Fruit fly (Drosophila melanogaster) whole organism, embryonic: Measurements from ENCODE around the gene CG10147.
A peak's percentile ranks its signal among the peaks of the same experiment; 100 is the strongest.

Experiments
- Atf3 ChIP-seq: fragments of 200-800 bp; sonication (Bioruptor generic); optimal IDR thresholded peaks from 3 replicates; lab custom pipeline; 2016; ENCODE audit warnings: missing biosample characterization, missing genetic modification characterization
- C15 ChIP-seq: fragments of 200-800 bp; sonication (Bioruptor generic); IDR thresholded peaks from 3 replicates; pipeline ENCODE4 v1.3.6; 2022; ENCODE audit warnings: missing biosample characterization, missing genetic modification characterization
- CG11504 ChIP-seq: fragments of 200-800 bp; sonication (Bioruptor generic); optimal IDR thresholded peaks from 3 replicates; lab custom pipeline; 2019; ENCODE audit warnings: missing biosample characterization, mild to moderate bottlenecking, missing genetic modification characterization, moderate library complexity
- CG11696 ChIP-seq: fragments of 200-800 bp; sonication (Bioruptor generic); IDR thresholded peaks from 2 replicates; pipeline ENCODE4 v1.3.6; 2022; ENCODE audit warnings: missing biosample characterization, missing genetic modification characterization
- CG12155 ChIP-seq: fragments of 200-800 bp; sonication (Bioruptor generic); optimal IDR thresholded peaks from 3 replicates; lab custom pipeline; 2016; ENCODE audit warnings: missing biosample characterization, missing genetic modification characterization
- CG14441 ChIP-seq: fragments of 200-800 bp; sonication (Bioruptor generic); IDR thresholded peaks from 2 replicates; pipeline ENCODE4 v1.3.6; 2022; ENCODE audit warnings: missing biosample characterization, missing genetic modification characterization
- CG14965 ChIP-seq: fragments of 200-800 bp; sonication (Bioruptor generic); optimal IDR thresholded peaks from 2 replicates; lab custom pipeline; 2016; ENCODE audit warnings: missing biosample characterization, missing genetic modification characterization, borderline replicate concordance
- CG1602 ChIP-seq: fragments of 200-800 bp; sonication (Bioruptor generic); optimal IDR thresholded peaks from 3 replicates; lab custom pipeline; 2016; ENCODE audit warnings: missing biosample characterization, missing genetic modification characterization
- CG16779 ChIP-seq: fragments of 200-800 bp; sonication (Bioruptor generic); IDR thresholded peaks from 2 replicates; pipeline ENCODE4 v1.3.6; 2022; ENCODE audit warnings: missing biosample characterization, missing genetic modification characterization
- CG16863 ChIP-seq: fragments of 200-800 bp; sonication (Bioruptor generic); optimal IDR thresholded peaks from 3 replicates; lab custom pipeline; 2016; ENCODE audit warnings: missing biosample characterization, missing genetic modification characterization
- CG17612 ChIP-seq: fragments of 200-800 bp; sonication (Bioruptor generic); IDR thresholded peaks from 2 replicates; pipeline ENCODE4 v1.3.6; 2022; ENCODE audit warnings: missing biosample characterization, missing genetic modification characterization
- CG1832 ChIP-seq: fragments of 200-800 bp; sonication (Bioruptor generic); optimal IDR thresholded peaks from 2 replicates; lab custom pipeline; 2017; ENCODE audit warnings: missing biosample characterization, mild to moderate bottlenecking, missing genetic modification characterization, inconsistent platforms
- CG18764 ChIP-seq: fragments of 200-800 bp; sonication (Bioruptor generic); optimal IDR thresholded peaks from 3 replicates; lab custom pipeline; 2016; ENCODE audit warnings: missing biosample characterization, missing genetic modification characterization
- CG2120 ChIP-seq: fragments of 200-800 bp; sonication (Bioruptor generic); optimal IDR thresholded peaks from 3 replicates; lab custom pipeline; 2016; ENCODE audit warnings: missing biosample characterization, missing genetic modification characterization
- CG2712 ChIP-seq: fragments of 200-800 bp; optimal IDR thresholded peaks from 3 replicates; lab custom pipeline; 2019; ENCODE audit warnings: missing biosample characterization, mild to moderate bottlenecking, missing genetic modification characterization, moderate library complexity
- CG3407 ChIP-seq: fragments of 200-800 bp; sonication (Bioruptor generic); optimal IDR thresholded peaks from 2 replicates; lab custom pipeline; 2018; ENCODE audit warnings: missing biosample characterization, mild to moderate bottlenecking, missing genetic modification characterization
- CG3847 ChIP-seq: fragments of 200-800 bp; sonication (Bioruptor generic); IDR thresholded peaks from 2 replicates; pipeline ENCODE4 v1.3.6; 2022; ENCODE audit warnings: missing biosample characterization, missing genetic modification characterization
- CG4730 ChIP-seq: fragments of 200-800 bp; sonication (Bioruptor generic); IDR thresholded peaks from 2 replicates; pipeline ENCODE4 v1.3.6; 2022; ENCODE audit warnings: missing biosample characterization, missing genetic modification characterization
- CG6654 ChIP-seq: fragments of 200-800 bp; sonication (Bioruptor generic); optimal IDR thresholded peaks from 2 replicates; lab custom pipeline; 2017; ENCODE audit warnings: missing biosample characterization, mild to moderate bottlenecking, missing genetic modification characterization
- CG6813 ChIP-seq: fragments of 200-800 bp; sonication (Bioruptor generic); optimal IDR thresholded peaks from 2 replicates; lab custom pipeline; 2017; ENCODE audit warnings: missing biosample characterization, missing genetic modification characterization, mild to moderate bottlenecking, moderate library complexity, missing genetic modification reagents
- CG6854 ChIP-seq: fragments of 200-800 bp; sonication (Bioruptor generic); optimal IDR thresholded peaks from 3 replicates; lab custom pipeline; 2017; ENCODE audit warnings: missing biosample characterization, mild to moderate bottlenecking, missing genetic modification characterization
- CG7357 ChIP-seq: fragments of 200-800 bp; sonication (Bioruptor generic); IDR thresholded peaks from 3 replicates; pipeline ENCODE4 v1.3.6; 2022; ENCODE audit warnings: missing biosample characterization, missing genetic modification characterization
- CG7963 ChIP-seq: fragments of 200-800 bp; sonication (Bioruptor generic); IDR thresholded peaks from 3 replicates; pipeline ENCODE4 v1.3.6; 2022; ENCODE audit warnings: missing biosample characterization, missing genetic modification characterization; ENCODE audit not compliant: partially characterized antibody
- CG8290 ChIP-seq, 3 experiments: fragments of 200-800 bp; sonication (Bioruptor generic); optimal IDR thresholded peaks; 2 replicates each; lab custom pipeline; 2016 to 2019; ENCODE audit warnings: missing biosample characterization in 3 of 3, missing genetic modification characterization in 3 of 3, mild to moderate bottlenecking in 2 of 3, moderate library complexity in 1 of 3
- CG8388 ChIP-seq: fragments of 200-800 bp; sonication (Bioruptor generic); optimal IDR thresholded peaks from 2 replicates; lab custom pipeline; 2019; ENCODE audit warnings: missing biosample characterization, mild to moderate bottlenecking, missing genetic modification characterization, moderate library complexity
- CG9609 ChIP-seq: fragments of 200-800 bp; sonication (Bioruptor generic); optimal IDR thresholded peaks from 3 replicates; lab custom pipeline; 2016; ENCODE audit warnings: missing biosample characterization, missing genetic modification characterization
- D19A ChIP-seq: fragments of 200-800 bp; optimal IDR thresholded peaks from 3 replicates; lab custom pipeline; 2019; ENCODE audit warnings: missing biosample characterization, mild to moderate bottlenecking, missing genetic modification characterization, moderate library complexity
- Dad ChIP-seq: fragments of 200-800 bp; sonication (Bioruptor generic); optimal IDR thresholded peaks from 3 replicates; lab custom pipeline; 2016; ENCODE audit warnings: missing biosample characterization, missing genetic modification characterization
- Doc3 ChIP-seq: fragments of 200-800 bp; sonication (Bioruptor generic); IDR thresholded peaks from 3 replicates; pipeline ENCODE4 v1.3.6; 2022; ENCODE audit warnings: missing biosample characterization, missing genetic modification characterization; ENCODE audit not compliant: partially characterized antibody
- H2.0 ChIP-seq: fragments of 200-800 bp; sonication (Bioruptor generic); IDR thresholded peaks from 2 replicates; pipeline ENCODE4 v1.3.6; 2022; ENCODE audit warnings: missing biosample characterization, missing genetic modification characterization
- HLH3B ChIP-seq: fragments of 200-800 bp; sonication (Bioruptor generic); IDR thresholded peaks from 2 replicates; pipeline ENCODE4 v1.3.6; 2022; ENCODE audit warnings: missing biosample characterization, missing genetic modification characterization
- Six4 ChIP-seq: fragments of 200-800 bp; sonication (Bioruptor generic); optimal IDR thresholded peaks from 2 replicates; lab custom pipeline; 2016; ENCODE audit warnings: missing biosample characterization, missing genetic modification characterization
- al ChIP-seq: fragments of 200-800 bp; sonication (Bioruptor generic); IDR thresholded peaks from 2 replicates; pipeline ENCODE4 v1.3.6; 2022; ENCODE audit warnings: missing biosample characterization, missing genetic modification characterization
- amos ChIP-seq: fragments of 200-800 bp; sonication (Bioruptor generic); IDR thresholded peaks from 2 replicates; pipeline ENCODE4 v1.3.6; 2022; ENCODE audit warnings: missing biosample characterization, missing genetic modification characterization; ENCODE audit not compliant: partially characterized antibody
- az2 ChIP-seq: fragments of 200-800 bp; sonication (Bioruptor generic); optimal IDR thresholded peaks from 3 replicates; lab custom pipeline; 2016; ENCODE audit warnings: missing biosample characterization, missing genetic modification characterization
- danr ChIP-seq: fragments of 200-800 bp; sonication (Bioruptor generic); IDR thresholded peaks from 2 replicates; pipeline ENCODE4 v1.3.6; 2022; ENCODE audit warnings: missing biosample characterization, missing genetic modification characterization
- dysf ChIP-seq: fragments of 200-800 bp; sonication (Bioruptor generic); IDR thresholded peaks from 3 replicates; pipeline ENCODE4 v1.3.6; 2022; ENCODE audit warnings: missing biosample characterization, missing genetic modification characterization
- esg ChIP-seq: fragments of 200-800 bp; sonication (Bioruptor generic); conservative IDR thresholded peaks from 2 replicates; pipeline ENCODE4 v1.3.6; 2022; ENCODE audit warnings: missing biosample characterization, missing genetic modification characterization
- fru ChIP-seq: fragments of >200 bp; optimal IDR thresholded peaks from 2 replicates; lab custom pipeline; 2017
- gem ChIP-seq: fragments of 200-800 bp; sonication (Bioruptor generic); optimal IDR thresholded peaks from 2 replicates; lab custom pipeline; 2019; ENCODE audit warnings: missing biosample characterization, mild to moderate bottlenecking, missing genetic modification characterization, moderate library complexity
- grn ChIP-seq: fragments of 200-800 bp; sonication (Bioruptor generic); optimal IDR thresholded peaks from 3 replicates; lab custom pipeline; 2017; ENCODE audit warnings: missing biosample characterization, missing genetic modification characterization
- insv ChIP-seq, 2 experiments: fragments of 200-800 bp; sonication (Bioruptor generic); optimal IDR thresholded peaks; 3 replicates each; lab custom pipeline; 2016 to 2018; ENCODE audit warnings: missing biosample characterization in 2 of 2, missing genetic modification characterization in 2 of 2
- lab ChIP-seq: fragments of 200-800 bp; sonication (Bioruptor generic); optimal IDR thresholded peaks from 3 replicates; lab custom pipeline; 2017; ENCODE audit warnings: missing biosample characterization, missing genetic modification characterization, mild to moderate bottlenecking, moderate library complexity, missing genetic modification reagents
- mirr ChIP-seq: fragments of 200-800 bp; sonication (Bioruptor generic); optimal IDR thresholded peaks from 3 replicates; lab custom pipeline; 2018; ENCODE audit warnings: missing biosample characterization, mild to moderate bottlenecking, missing genetic modification characterization
- otp ChIP-seq: fragments of 200-800 bp; sonication (Bioruptor generic); IDR thresholded peaks from 3 replicates; pipeline ENCODE4, ENCODE4 v1.3.6; 2022; ENCODE audit warnings: missing biosample characterization, missing genetic modification characterization
- pros ChIP-seq: fragments of 200-800 bp; sonication (Bioruptor generic); optimal IDR thresholded peaks from 3 replicates; lab custom pipeline; 2019; ENCODE audit warnings: missing biosample characterization, mild to moderate bottlenecking, missing genetic modification characterization, moderate library complexity
- pzg ChIP-seq: fragments of 200-800 bp; sonication (Bioruptor generic); optimal IDR thresholded peaks from 3 replicates; lab custom pipeline; 2018; ENCODE audit warnings: missing biosample characterization, mild to moderate bottlenecking, missing genetic modification characterization, moderate library complexity
- toy ChIP-seq: fragments of 200-800 bp; sonication (Bioruptor generic); IDR thresholded peaks from 2 replicates; pipeline ENCODE4 v1.3.6; 2022; ENCODE audit warnings: missing biosample characterization, missing genetic modification characterization
- unpg ChIP-seq: fragments of 200-800 bp; sonication (Bioruptor generic); optimal IDR thresholded peaks from 3 replicates; lab custom pipeline; 2018; ENCODE audit warnings: missing biosample characterization, mild to moderate bottlenecking, missing genetic modification characterization, moderate library complexity
- zfh1 ChIP-seq: fragments of 200-800 bp; sonication (Bioruptor generic); IDR thresholded peaks from 3 replicates; pipeline ENCODE4 v1.3.6; 2022; ENCODE audit warnings: missing biosample characterization, missing genetic modification characterization

CG10147 gene

dm6 chr3L:6494928-6495806 lies 6.9 kb upstream of the CG10147 start, which contains the start of the genes Vps8 and sfl (continued):
- TF ChIP-seq CG2120 (GFP tag; lab: Kevin White, UChicago) (peak; percentile 63), lab (GFP tag; lab: Kevin White, UChicago) (peak; percentile 17), CG11696 (no peak), Six4 (GFP tag; lab: Kevin White, UChicago) (no peak), CG16863 (GFP tag; lab: Kevin White, UChicago) (no peak), CG9609 (no peak), pros (GFP tag; lab: Kevin White, UChicago) (no peak), CG12155 (GFP tag; lab: Kevin White, UChicago) (no peak), CG17612 (GFP tag; lab: Robert Waterston, UW) (no peak), CG2712 (tag; lab: Kevin White, UChicago) (peak; percentile 32), CG6654 (GFP tag; lab: Kevin White, UChicago) (no peak), mirr (GFP tag; lab: Kevin White, UChicago) (no peak), fru (lab: Kevin White, UChicago) (no peak), zfh1 (GFP tag; lab: Robert Waterston, UW) (no peak), az2 (GFP tag; lab: Kevin White, UChicago) (peak; percentile 33), CG18764 (GFP tag; lab: Kevin White, UChicago) (no peak), CG1602 (GFP tag; lab: Kevin White, UChicago) (no peak), toy (GFP tag; lab: Robert Waterston, UW) (no peak), CG1832 (GFP tag; lab: Kevin White, UChicago) (no peak), Dad (GFP tag; lab: Kevin White, UChicago) (no peak), pzg (GFP tag; lab: Kevin White, UChicago) (peak; percentile 59), CG8388 (GFP tag; lab: Kevin White, UChicago) (no peak), D19A (peak; percentile 6), CG7357 (no peak), HLH3B (GFP tag; lab: Robert Waterston, UW) (peak; percentile 6; the same call in 1 of the 2 replicates), gem (tag; lab: Kevin White, UChicago) (peak; percentile 38), otp (GFP tag; lab: Robert Waterston, UW) (no peak), CG3847 (GFP tag; lab: Robert Waterston, UW) (0 out of 2 replicates have a peak, but pooled peaks have one; percentile 21), al (GFP tag; lab: Robert Waterston, UW) (no peak), esg (no peak), CG16779 (no peak), insv (GFP tag; optimal IDR thresholded peaks at IDR 0.05; lab: Kevin White, UChicago) (no peak), C15 (GFP tag; lab: Robert Waterston, UW) (no peak), CG7963 (GFP tag; lab: Robert Waterston, UW) (peak; percentile 79), CG6854 (GFP tag; lab: Kevin White, UChicago) (no peak), Atf3 (GFP tag; lab: Kevin White, UChicago) (no peak), amos (GFP tag; lab: Robert Waterston, UW) (peak; percentile 90), CG3407 (no peak), dysf (GFP tag; lab: Robert Waterston, UW) (no peak), Doc3 (GFP tag; lab: Robert Waterston, UW) (peak; percentile 79), CG11504 (tag; lab: Kevin White, UChicago) (peak; percentile 39), H2.0 (GFP tag; lab: Robert Waterston, UW) (no peak), CG8290 (GFP tag; optimal IDR thresholded peaks at IDR 0.05; lab: Kevin White, UChicago) (peak; percentile 32), CG8290 (tag; optimal IDR thresholded peaks at IDR 0.05; lab: Kevin White, UChicago) (peak; percentile 0 to 47), unpg (GFP tag; lab: Kevin White, UChicago) (no peak), CG14965 (GFP tag; lab: Kevin White, UChicago) (no peak), CG14441 (no peak), grn (GFP tag; lab: Kevin White, UChicago) (peak; percentile 54), danr (GFP tag; lab: Robert Waterston, UW) (no peak), CG4730 (GFP tag; lab: Robert Waterston, UW) (no peak), CG6813 (GFP tag; lab: Kevin White, UChicago) (no peak)
